Worm (Caenorhabditis elegans) whole organism, L2 larva: Measurements from ENCODE around the gene F32E10.9.

Experiments
- C34F6.9 ChIP-seq: fragments of 150-350 bp; optimal IDR thresholded peaks from 2 replicates; lab custom pipeline; 2014; ENCODE audit warnings: missing biosample characterization, missing genetic modification characterization
- Y55F3AM.14 ChIP-seq: fragments of 200-800 bp; sonication (Bioruptor generic); optimal IDR thresholded peaks from 2 replicates; lab custom pipeline; 2018; ENCODE audit warnings: mild to moderate bottlenecking, missing genetic modification characterization, missing compliant biosample characterization
- ama-1 ChIP-seq: fragments of 150-350 bp; optimal IDR thresholded peaks from 2 replicates; lab custom pipeline; 2018; ENCODE audit warnings: inconsistent platforms
- blmp-1 ChIP-seq: sonication (generic microtip); optimal IDR thresholded peaks from 2 replicates; lab custom pipeline; 2017; ENCODE audit warnings: missing genetic modification characterization, mild to moderate bottlenecking, missing compliant biosample characterization, antibody characterized with exemption, moderate library complexity; ENCODE audit not compliant: insufficient read depth
- fos-1 ChIP-seq: fragments of 150-350 bp; optimal IDR thresholded peaks from 2 replicates; lab custom pipeline; 2014; ENCODE audit warnings: missing biosample characterization, missing genetic modification characterization
- lin-39 ChIP-seq: fragments of 150-350 bp; optimal IDR thresholded peaks from 2 replicates; lab custom pipeline; 2014; ENCODE audit warnings: missing biosample characterization, missing genetic modification reagents, missing genetic modification characterization
- nhr-11 ChIP-seq: fragments of 150-350 bp; optimal IDR thresholded peaks from 2 replicates; lab custom pipeline; 2014; ENCODE audit warnings: missing biosample characterization, missing genetic modification characterization
- skn-1 ChIP-seq: sonication (generic microtip); optimal IDR thresholded peaks from 2 replicates; lab custom pipeline; 2017; ENCODE audit warnings: missing biosample characterization, missing genetic modification characterization
- unc-55 ChIP-seq: fragments of 150-350 bp; sonication (generic microtip); optimal IDR thresholded peaks from 3 replicates; lab custom pipeline; 2014; ENCODE audit warnings: missing biosample characterization, missing genetic modification reagents, missing genetic modification characterization
- zag-1 ChIP-seq: fragments of 150-350 bp; optimal IDR thresholded peaks from 2 replicates; lab custom pipeline; 2014; ENCODE audit warnings: missing biosample characterization, missing genetic modification characterization
- ztf-1 ChIP-seq: fragments of 200-800 bp; sonication (Bioruptor generic); conservative IDR thresholded peaks from 2 replicates; pipeline ENCODE4 v1.3.6; 2022; ENCODE audit warnings: missing genetic modification characterization, missing compliant biosample characterization
- ztf-11 ChIP-seq: sonication (generic microtip); optimal IDR thresholded peaks from 2 replicates; lab custom pipeline; 2017; ENCODE audit warnings: missing biosample characterization, missing genetic modification characterization

DNA sequence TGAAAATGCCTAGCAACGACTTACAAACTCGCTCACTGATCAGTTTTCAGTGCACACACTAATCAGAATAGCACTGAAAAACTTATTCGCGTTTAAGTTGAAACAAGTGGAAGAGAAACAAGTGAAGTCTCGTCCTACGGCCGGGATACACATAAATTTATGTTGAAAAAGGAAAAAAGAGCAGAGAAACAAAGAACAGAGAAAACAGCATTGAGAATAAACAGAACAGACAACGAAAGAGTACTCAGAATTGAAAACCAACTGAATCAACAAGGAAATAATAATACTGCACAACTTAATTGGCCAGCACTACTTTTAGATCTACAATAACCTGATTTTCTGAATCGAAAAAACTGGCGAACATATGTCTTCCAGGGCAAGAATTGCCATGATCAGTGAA, 9.4 kb downstream of the F32E10.9 start, which contains the start of gene F49E8.6:
- peak; percentile 43 for TF ChIP-seq C34F6.9 (tag; lab: Kevin White, UChicago)
- TF ChIP-seq ama-1 (lab: Kevin White, UChicago): no peak
- TF ChIP-seq unc-55 (GFP tag; lab: Kevin White, UChicago): peak; percentile 53
- TF ChIP-seq lin-39 (tag; lab: Kevin White, UChicago): no peak
- TF ChIP-seq blmp-1: no peak
- no peak for TF ChIP-seq ztf-11 (tag; lab: Kevin White, UChicago)
- no peak for TF ChIP-seq ztf-1 (GFP tag; lab: Robert Waterston, UW)
- TF ChIP-seq skn-1 (tag; lab: Kevin White, UChicago): no peak
- TF ChIP-seq zag-1 (tag; lab: Kevin White, UChicago): no peak
- no peak for TF ChIP-seq nhr-11
- TF ChIP-seq fos-1 (tag; lab: Kevin White, UChicago): no peak
- TF ChIP-seq Y55F3AM.14 (GFP tag; lab: Kevin White, UChicago): no peak
